Fruit fly (Drosophila melanogaster) whole organism, embryonic: ENCODE measurements around the gene Mic26-27.

Experiments used
- CG11560 ChIP-seq: fragments of 200-800 bp; sonication (Bioruptor generic); IDR thresholded peaks from 3 replicates; pipeline ENCODE4 v1.3.6; 2022; ENCODE audit warnings: missing biosample characterization, missing genetic modification characterization
- CG13424 ChIP-seq: fragments of 200-800 bp; sonication (Bioruptor generic); optimal IDR thresholded peaks from 2 replicates; lab custom pipeline; 2019; ENCODE audit warnings: missing biosample characterization, mild to moderate bottlenecking, missing genetic modification characterization, moderate library complexity
- CG13624 ChIP-seq: fragments of 200-800 bp; sonication (Bioruptor generic); optimal IDR thresholded peaks from 2 replicates; lab custom pipeline; 2016; ENCODE audit warnings: missing biosample characterization, missing genetic modification characterization
- CG15073 ChIP-seq: fragments of 200-800 bp; sonication (Bioruptor generic); optimal IDR thresholded peaks from 2 replicates; lab custom pipeline; 2016; ENCODE audit warnings: missing biosample characterization, missing genetic modification characterization
- CG18619 ChIP-seq: fragments of 200-800 bp; sonication (Bioruptor generic); optimal IDR thresholded peaks from 3 replicates; lab custom pipeline; 2017; ENCODE audit warnings: missing biosample characterization, mild to moderate bottlenecking, missing genetic modification characterization
- CG32767 ChIP-seq: fragments of 200-800 bp; sonication (Bioruptor generic); IDR thresholded peaks from 2 replicates; pipeline ENCODE4 v1.3.6; 2022; ENCODE audit warnings: missing biosample characterization, missing genetic modification characterization
- CG33213 ChIP-seq: fragments of 200-800 bp; sonication (Bioruptor generic); optimal IDR thresholded peaks from 3 replicates; lab custom pipeline; 2016; ENCODE audit warnings: missing biosample characterization, missing genetic modification characterization
- CG33557 ChIP-seq: fragments of 200-800 bp; sonication (Bioruptor generic); optimal IDR thresholded peaks from 2 replicates; lab custom pipeline; 2019; ENCODE audit warnings: missing biosample characterization, mild to moderate bottlenecking, missing genetic modification characterization, moderate library complexity
- CG4617 ChIP-seq: fragments of 200-800 bp; sonication (Bioruptor generic); optimal IDR thresholded peaks from 3 replicates; lab custom pipeline; 2016; ENCODE audit warnings: missing biosample characterization, missing genetic modification characterization, borderline replicate concordance
- CG6791 ChIP-seq: fragments of 200-800 bp; sonication (Bioruptor generic); IDR thresholded peaks from 3 replicates; pipeline ENCODE4 v1.3.6; 2022; ENCODE audit warnings: missing biosample characterization, missing genetic modification characterization; ENCODE audit not compliant: partially characterized antibody
- CG7372 ChIP-seq: fragments of 200-800 bp; sonication (Bioruptor generic); IDR thresholded peaks from 2 replicates; pipeline ENCODE4 v1.3.6; 2022; ENCODE audit warnings: missing biosample characterization, missing genetic modification characterization
- CG7556 ChIP-seq: fragments of 200-800 bp; sonication (Bioruptor generic); optimal IDR thresholded peaks from 2 replicates; lab custom pipeline; 2017; ENCODE audit warnings: missing biosample characterization, mild to moderate bottlenecking, missing genetic modification characterization
- CG8290 ChIP-seq, 3 experiments: fragments of 200-800 bp; sonication (Bioruptor generic); optimal IDR thresholded peaks; 2 replicates each; lab custom pipeline; 2016 to 2019; ENCODE audit warnings: missing biosample characterization in 3 of 3, missing genetic modification characterization in 3 of 3, mild to moderate bottlenecking in 2 of 3, moderate library complexity in 1 of 3
- CG9932 ChIP-seq: fragments of 200-800 bp; sonication (Bioruptor generic); IDR thresholded peaks from 2 replicates; pipeline ENCODE4 v1.3.6; 2022; ENCODE audit warnings: missing biosample characterization, missing genetic modification characterization
- CTCF ChIP-seq: fragments of 200-800 bp; sonication (Bioruptor generic); optimal IDR thresholded peaks from 2 replicates; lab custom pipeline; 2017; ENCODE audit warnings: missing biosample characterization, mild to moderate bottlenecking, missing genetic modification characterization, moderate library complexity
- E2f2 ChIP-seq: fragments of 200-800 bp; sonication (Bioruptor generic); IDR thresholded peaks from 2 replicates; pipeline ENCODE4 v1.3.6; 2022; ENCODE audit warnings: missing biosample characterization, missing genetic modification characterization
- Ets65A ChIP-seq: fragments of 200-800 bp; sonication (Bioruptor generic); peaks from one replicate; lab custom pipeline; 2016; ENCODE audit warnings: missing biosample characterization, missing genetic modification characterization
- HLH4C ChIP-seq: fragments of 200-800 bp; sonication (Bioruptor generic); IDR thresholded peaks from 3 replicates; pipeline ENCODE4 v1.3.6; 2022; ENCODE audit warnings: missing biosample characterization, missing genetic modification characterization; ENCODE audit not compliant: partially characterized antibody
- HLH54F ChIP-seq: fragments of 200-800 bp; sonication (Bioruptor generic); optimal IDR thresholded peaks from 3 replicates; lab custom pipeline; 2016; ENCODE audit warnings: missing biosample characterization, missing genetic modification characterization
- HmgZ ChIP-seq: fragments of 200-800 bp; sonication (Bioruptor generic); optimal IDR thresholded peaks from 2 replicates; lab custom pipeline; 2018; ENCODE audit warnings: missing biosample characterization, mild to moderate bottlenecking, missing genetic modification characterization
- Hmr ChIP-seq: fragments of 200-800 bp; sonication (Bioruptor generic); optimal IDR thresholded peaks from 3 replicates; lab custom pipeline; 2017; ENCODE audit warnings: mild to moderate bottlenecking, missing biosample characterization, missing genetic modification reagents, missing genetic modification characterization
- Lhr ChIP-seq: fragments of 200-800 bp; sonication (Bioruptor generic); optimal IDR thresholded peaks from 3 replicates; lab custom pipeline; 2017; ENCODE audit warnings: mild to moderate bottlenecking, missing biosample characterization, missing genetic modification reagents, missing genetic modification characterization
- Med ChIP-seq: fragments of 200-800 bp; sonication (Bioruptor generic); peaks from one replicate; lab custom pipeline; 2016; ENCODE audit warnings: missing biosample characterization, missing genetic modification characterization, mild to moderate bottlenecking, inconsistent platforms, moderate library complexity
- NFAT ChIP-seq: fragments of 200-800 bp; sonication (Bioruptor generic); IDR thresholded peaks from 2 replicates; pipeline ENCODE4 v1.3.6; 2022; ENCODE audit warnings: missing biosample characterization, missing genetic modification characterization
- Optix ChIP-seq: fragments of 200-800 bp; sonication (Bioruptor generic); IDR thresholded peaks from 3 replicates; pipeline ENCODE4 v1.3.6; 2022; ENCODE audit warnings: missing biosample characterization, missing genetic modification characterization
- Pdp1 ChIP-seq, 2 experiments: fragments of 200-800 bp; sonication (Bioruptor generic); optimal IDR thresholded peaks; 3 replicates each; lab custom pipeline; 2016; ENCODE audit warnings: missing biosample characterization in 2 of 2, missing genetic modification characterization in 2 of 2, mild to moderate bottlenecking in 1 of 2, moderate library complexity in 1 of 2
- Usf ChIP-seq: fragments of 200-800 bp; sonication (Bioruptor generic); optimal IDR thresholded peaks from 2 replicates; lab custom pipeline; 2017; ENCODE audit warnings: missing genotype, missing biosample characterization, missing genetic modification characterization
- ara ChIP-seq: fragments of 200-800 bp; sonication (Bioruptor generic); IDR thresholded peaks from 2 replicates; pipeline ENCODE4 v1.3.6; 2022; ENCODE audit warnings: missing biosample characterization, missing genetic modification characterization
- crol ChIP-seq: fragments of 200-800 bp; sonication (Bioruptor generic); IDR thresholded peaks from 2 replicates; pipeline ENCODE4 v1.3.6; 2022; ENCODE audit warnings: missing biosample characterization, missing genetic modification characterization
- emc ChIP-seq: fragments of 200-800 bp; sonication (Bioruptor generic); optimal IDR thresholded peaks from 2 replicates; lab custom pipeline; 2016; ENCODE audit warnings: missing biosample characterization, missing genetic modification characterization
- grn ChIP-seq: fragments of 200-800 bp; sonication (Bioruptor generic); optimal IDR thresholded peaks from 3 replicates; lab custom pipeline; 2017; ENCODE audit warnings: missing biosample characterization, missing genetic modification characterization
- gt ChIP-seq: fragments of 200-800 bp; sonication (Bioruptor generic); IDR thresholded peaks from 2 replicates; pipeline ENCODE4 v1.3.6; 2022; ENCODE audit warnings: missing biosample characterization, missing genetic modification characterization
- ham ChIP-seq: fragments of 200-800 bp; sonication (Bioruptor generic); IDR thresholded peaks from 2 replicates; pipeline ENCODE4 v1.3.6; 2022; ENCODE audit warnings: missing biosample characterization, missing genetic modification characterization
- jigr1 ChIP-seq: fragments of 200-800 bp; sonication (Bioruptor generic); IDR thresholded peaks from 3 replicates; pipeline ENCODE4 v1.3.6; 2022; ENCODE audit warnings: missing biosample characterization, missing genetic modification characterization
- kay ChIP-seq: fragments of 200-800 bp; sonication (Bioruptor generic); optimal IDR thresholded peaks from 2 replicates; lab custom pipeline; 2016; ENCODE audit warnings: missing biosample characterization, missing genetic modification characterization
- lab ChIP-seq: fragments of 200-800 bp; sonication (Bioruptor generic); optimal IDR thresholded peaks from 3 replicates; lab custom pipeline; 2017; ENCODE audit warnings: missing biosample characterization, missing genetic modification characterization, mild to moderate bottlenecking, moderate library complexity, missing genetic modification reagents
- pita ChIP-seq: fragments of 200-800 bp; sonication (Bioruptor generic); optimal IDR thresholded peaks from 2 replicates; lab custom pipeline; 2017; ENCODE audit warnings: missing biosample characterization, mild to moderate bottlenecking, missing genetic modification characterization
- psq ChIP-seq: fragments of 200-800 bp; sonication (Bioruptor generic); optimal IDR thresholded peaks from 2 replicates; lab custom pipeline; 2017; ENCODE audit warnings: missing biosample characterization, missing genetic modification characterization
- pzg ChIP-seq: fragments of 200-800 bp; sonication (Bioruptor generic); optimal IDR thresholded peaks from 3 replicates; lab custom pipeline; 2018; ENCODE audit warnings: missing biosample characterization, mild to moderate bottlenecking, missing genetic modification characterization, moderate library complexity
- row ChIP-seq: fragments of 200-800 bp; sonication (Bioruptor generic); IDR thresholded peaks from 3 replicates; pipeline ENCODE4 v1.3.6; 2022; ENCODE audit warnings: missing biosample characterization, missing genetic modification characterization
- sqz ChIP-seq: fragments of 200-800 bp; sonication (Bioruptor generic); optimal IDR thresholded peaks from 3 replicates; lab custom pipeline; 2018; ENCODE audit warnings: missing biosample characterization, mild to moderate bottlenecking, missing genetic modification characterization
- stwl ChIP-seq: fragments of 200-800 bp; sonication (Bioruptor generic); optimal IDR thresholded peaks from 3 replicates; lab custom pipeline; 2018; ENCODE audit warnings: missing biosample characterization, mild to moderate bottlenecking, missing genetic modification characterization, moderate library complexity
- tin ChIP-seq: fragments of 200-800 bp; sonication (Bioruptor generic); optimal IDR thresholded peaks from 3 replicates; lab custom pipeline; 2016; ENCODE audit warnings: missing biosample characterization, missing genetic modification characterization
- tup ChIP-seq: fragments of 200-800 bp; sonication (Bioruptor generic); optimal IDR thresholded peaks from 2 replicates; lab custom pipeline; 2016; ENCODE audit warnings: missing biosample characterization, mild to moderate bottlenecking, missing genetic modification characterization, moderate library complexity

Gene Mic26-27

dm6 chr3R:16186791-16187681, 40.4 kb upstream of the Mic26-27 start, which contains the start of gene sra (continued):
- peak; percentile 29 for TF ChIP-seq CG13424 (tag; lab: Kevin White, UChicago)
- peak; percentile 97 for TF ChIP-seq CG11560 (tag; lab: Robert Waterston, UW)
- TF ChIP-seq Optix (GFP tag; lab: Robert Waterston, UW): no peak
- TF ChIP-seq jigr1: no peak
- peak; percentile 59 for TF ChIP-seq CG4617 (GFP tag; lab: Kevin White, UChicago)
- TF ChIP-seq CG18619 (GFP tag; lab: Kevin White, UChicago): no peak
- TF ChIP-seq gt (GFP tag; lab: Robert Waterston, UW): no peak
- no peak for TF ChIP-seq Usf (GFP tag; lab: Kevin White, UChicago)
- peak; percentile 98 for TF ChIP-seq HLH4C (GFP tag; lab: Robert Waterston, UW)

DNA sequence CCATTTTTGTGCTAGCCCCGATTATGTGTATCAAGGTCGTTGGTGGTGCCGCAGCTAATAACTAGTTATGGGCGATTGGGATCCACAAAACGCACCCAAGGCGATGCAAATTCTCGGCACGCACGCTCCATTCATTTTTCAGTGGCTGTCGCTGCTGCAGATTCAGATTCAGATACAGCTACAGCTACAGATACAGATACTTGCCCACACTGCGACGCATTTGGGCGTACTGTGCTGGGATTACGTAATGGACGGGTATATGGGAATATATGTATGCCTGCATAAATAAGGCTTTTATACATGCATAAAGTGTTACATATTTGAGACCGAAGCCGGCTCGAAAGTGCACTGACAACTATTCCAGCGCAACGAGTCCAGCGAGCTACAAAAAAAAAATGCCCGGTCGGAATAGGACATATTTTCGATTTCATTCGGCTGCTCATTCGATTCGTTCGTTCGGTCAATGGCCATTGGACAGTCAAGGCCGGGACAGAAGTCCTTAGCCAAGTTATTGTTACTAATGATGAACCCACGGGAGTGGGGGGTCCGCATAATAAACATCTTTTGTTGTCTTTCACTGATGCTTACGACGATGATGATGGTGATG, 35.7 kb upstream of the Mic26-27 start:
- no peak for TF ChIP-seq crol (GFP tag; lab: Robert Waterston, UW)
- no peak for TF ChIP-seq psq
- TF ChIP-seq NFAT (GFP tag; lab: Robert Waterston, UW): 0 out of 2 replicates have a peak, but pooled peaks have one; percentile 17
- peak; percentile 42 for TF ChIP-seq Med (GFP tag; lab: Kevin White, UChicago)
- no peak for TF ChIP-seq CG13624 (GFP tag; lab: Kevin White, UChicago)
- peak; percentile 51 for TF ChIP-seq Ets65A (GFP tag; lab: Kevin White, UChicago)
- peak in 1 of 2 experiments; percentile 81 for TF ChIP-seq Pdp1 (GFP tag; optimal IDR thresholded peaks at IDR 0.05; lab: Kevin White, UChicago)

DNA sequence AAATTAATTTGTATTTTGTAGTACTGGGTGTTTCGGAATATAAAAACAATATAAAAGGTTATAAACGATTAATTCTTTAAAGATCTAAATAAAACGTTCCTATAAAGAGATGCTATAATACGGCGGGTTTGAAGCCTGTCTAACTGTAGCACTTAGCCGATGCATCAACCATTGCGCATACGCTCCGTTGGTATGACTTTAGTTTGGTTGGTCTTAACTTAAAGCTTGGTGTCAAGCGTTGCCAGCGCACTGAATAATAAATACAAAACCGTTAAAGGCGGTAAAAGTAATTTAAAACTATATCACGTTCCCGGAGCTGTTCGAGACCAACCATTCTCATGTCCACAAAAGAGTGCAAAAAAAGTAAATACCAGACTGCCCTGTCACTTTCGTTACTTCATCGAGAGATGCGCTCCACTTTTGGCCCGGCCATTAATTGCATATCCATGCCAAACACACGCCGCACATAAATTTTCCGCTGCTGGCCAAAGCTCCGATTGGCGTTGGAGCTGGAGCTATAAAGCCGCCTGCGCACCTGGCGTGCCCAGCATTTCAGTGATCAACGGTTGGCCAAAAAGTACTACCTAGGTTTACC, 33.9 kb upstream of the Mic26-27 start, which contains the start of gene CG8927:
CG8927 (plus strand) TSS at position 545 of the 595 bp plus-strand sequence.
- TF ChIP-seq pita (GFP tag; lab: Kevin White, UChicago) (peak; percentile 57), grn (GFP tag; lab: Kevin White, UChicago) (no peak), ham (GFP tag; lab: Robert Waterston, UW) (no peak), Hmr (GFP tag; lab: Kevin White, UChicago) (peak; percentile 16), E2f2 (peak; percentile 82), lab (GFP tag; lab: Kevin White, UChicago) (no peak), CG7372 (GFP tag; lab: Robert Waterston, UW) (peak; percentile 92), HLH54F (GFP tag; lab: Kevin White, UChicago) (no peak), CTCF (GFP tag; lab: Kevin White, UChicago) (peak; percentile 80), row (GFP tag; lab: Robert Waterston, UW) (no peak), emc (no peak), CG33213 (peak; percentile 12), HmgZ (tag; lab: Kevin White, UChicago) (peak; percentile 18), CG32767 (GFP tag; lab: Robert Waterston, UW) (no peak), CG15073 (GFP tag; lab: Kevin White, UChicago) (no peak), CG7556 (GFP tag; lab: Kevin White, UChicago) (no peak), CG8290 (GFP tag; optimal IDR thresholded peaks at IDR 0.05; lab: Kevin White, UChicago) (peak; percentile 62), CG8290 (tag; optimal IDR thresholded peaks at IDR 0.05; lab: Kevin White, UChicago) (peak; percentile 30 to 86), Ets65A (GFP tag; lab: Kevin White, UChicago) (peak; percentile 70), tin (GFP tag; lab: Kevin White, UChicago) (no peak), CG9932 (GFP tag; lab: Robert Waterston, UW) (no peak), CG6791 (0 out of 3 replicates have a peak, but pooled peaks have one; percentile 14), Med (GFP tag; lab: Kevin White, UChicago) (peak; percentile 50), CG33557 (GFP tag; lab: Kevin White, UChicago) (no peak), ara (no peak), Lhr (GFP tag; lab: Kevin White, UChicago) (peak; percentile 30), tup (GFP tag; lab: Kevin White, UChicago) (no peak), kay (GFP tag; lab: Kevin White, UChicago) (no peak), stwl (peak; percentile 13), pzg (peak; percentile 44), sqz (GFP tag; lab: Kevin White, UChicago) (no peak)
